Worm (Caenorhabditis elegans) whole organism, L1 larva: ENCODE results near the gene flp-23.

Experiments
- C16A3.4 ChIP-seq: fragments of 150-350 bp; optimal IDR thresholded peaks from 2 replicates; lab custom pipeline; 2014; ENCODE audit warnings: missing biosample characterization, missing genetic modification characterization
- ces-1 ChIP-seq: fragments of 150-350 bp; optimal IDR thresholded peaks from 2 replicates; lab custom pipeline; 2014; ENCODE audit warnings: missing biosample characterization, missing genetic modification reagents, missing genetic modification characterization
- dpl-1 ChIP-seq, 3 experiments: fragments of 150-350 bp in 2 of 3; sonication (generic microtip) in 1 of 3; optimal IDR thresholded peaks; 2 replicates each; lab custom pipeline; 2014 to 2017; ENCODE audit warnings: missing biosample characterization in 3 of 3, missing genetic modification characterization in 3 of 3, missing genetic modification reagents in 3 of 3
- egl-27 ChIP-seq, 2 experiments: fragments of 150-350 bp in 1 of 2; sonication (generic microtip); optimal IDR thresholded peaks; 3 replicates each; lab custom pipeline; 2017 to 2018; ENCODE audit warnings: missing biosample characterization in 2 of 2, missing genetic modification characterization in 2 of 2, missing genetic modification reagents in 2 of 2
- jun-1 ChIP-seq: fragments of 150-350 bp; optimal IDR thresholded peaks from 2 replicates; lab custom pipeline; 2014; ENCODE audit warnings: missing biosample characterization, missing genetic modification reagents, missing genetic modification characterization
- lin-14 ChIP-seq: fragments of 200-800 bp; sonication (Bioruptor generic); optimal IDR thresholded peaks from 2 replicates; lab custom pipeline; 2018; ENCODE audit warnings: mild to moderate bottlenecking, missing genetic modification characterization, moderate library complexity, missing compliant biosample characterization
- mdl-1 ChIP-seq, 2 experiments: fragments of 150-350 bp; optimal IDR thresholded peaks; 2 replicates each; lab custom pipeline; 2014 to 2017; ENCODE audit warnings: missing biosample characterization in 2 of 2, missing genetic modification characterization in 2 of 2, inconsistent platforms in 1 of 2
- nhr-12 ChIP-seq: sonication (generic microtip); optimal IDR thresholded peaks from 2 replicates; lab custom pipeline; 2017; ENCODE audit warnings: missing biosample characterization, missing genetic modification characterization
- nhr-28 ChIP-seq: fragments of 150-350 bp; optimal IDR thresholded peaks from 2 replicates; lab custom pipeline; 2014; ENCODE audit warnings: missing biosample characterization, missing genetic modification characterization
- nhr-76 ChIP-seq: sonication (generic microtip); optimal IDR thresholded peaks from 2 replicates; lab custom pipeline; 2017; ENCODE audit warnings: missing biosample characterization, missing genetic modification characterization
- nhr-77 ChIP-seq: fragments of 150-350 bp; optimal IDR thresholded peaks from 2 replicates; lab custom pipeline; 2014; ENCODE audit warnings: missing biosample characterization, missing genetic modification characterization
- unc-130 ChIP-seq: fragments of 150-350 bp; optimal IDR thresholded peaks from 2 replicates; lab custom pipeline; 2017; ENCODE audit warnings: missing biosample characterization, missing genetic modification characterization, inconsistent platforms
- zag-1 ChIP-seq: fragments of 150-350 bp; optimal IDR thresholded peaks from 2 replicates; lab custom pipeline; 2014; ENCODE audit warnings: missing biosample characterization, missing genetic modification characterization

ce11 chrIII:8613573-8613972, 37.0 kb upstream of the flp-23 start:
- TF ChIP-seq unc-130 (no peak), egl-27 (tag; optimal IDR thresholded peaks at IDR 0.05; lab: Kevin White, UChicago) (no peak), ces-1 (GFP tag; lab: Kevin White, UChicago) (no peak), jun-1 (tag; lab: Kevin White, UChicago) (no peak), nhr-28 (no peak), nhr-77 (tag; lab: Kevin White, UChicago) (no peak), nhr-12 (tag; lab: Kevin White, UChicago) (no peak), lin-14 (GFP tag; lab: Kevin White, UChicago) (no peak), C16A3.4 (tag; lab: Kevin White, UChicago) (no peak), mdl-1 (tag; optimal IDR thresholded peaks at IDR 0.05; lab: Kevin White, UChicago) (no peak), zag-1 (tag; lab: Kevin White, UChicago) (no peak), dpl-1 (GFP tag; optimal IDR thresholded peaks at IDR 0.05; lab: Kevin White, UChicago) (no peak), nhr-76 (tag; lab: Kevin White, UChicago) (no peak)
